Worm (Caenorhabditis elegans) whole organism, L1 larva: ENCODE data around the gene otub-1.
A peak's percentile ranks its signal among the peaks of the same experiment; 100 is the strongest.

Source experiments
- C16A3.4 ChIP-seq: fragments of 150-350 bp; optimal IDR thresholded peaks from 2 replicates; lab custom pipeline; 2014; ENCODE audit warnings: missing biosample characterization, missing genetic modification characterization
- F16B12.6 ChIP-seq: fragments of 150-350 bp; optimal IDR thresholded peaks from 2 replicates; lab custom pipeline; 2014; ENCODE audit warnings: missing biosample characterization, missing genetic modification characterization
- alr-1 ChIP-seq: fragments of 200-800 bp; sonication (Bioruptor generic); optimal IDR thresholded peaks from 2 replicates; lab custom pipeline; 2018; ENCODE audit warnings: borderline replicate concordance, mild to moderate bottlenecking, missing genetic modification characterization, missing compliant biosample characterization
- aly-2 ChIP-seq: fragments of 150-350 bp; optimal IDR thresholded peaks from 2 replicates; lab custom pipeline; 2014; ENCODE audit warnings: missing biosample characterization, missing genetic modification characterization
- blmp-1 ChIP-seq: fragments of 150-350 bp; optimal IDR thresholded peaks from 2 replicates; lab custom pipeline; 2014; ENCODE audit warnings: missing biosample characterization, missing genetic modification characterization
- ceh-8 ChIP-seq: fragments of 200-800 bp; sonication (Bioruptor generic); optimal IDR thresholded peaks from 2 replicates; lab custom pipeline; 2018; ENCODE audit warnings: mild to moderate bottlenecking, missing genetic modification characterization, moderate library complexity, missing compliant biosample characterization
- ceh-88 ChIP-seq: fragments of 200-800 bp; sonication (Bioruptor generic); IDR thresholded peaks from 2 replicates; pipeline ENCODE4 v1.3.6; 2022; ENCODE audit warnings: missing genetic modification characterization, missing compliant biosample characterization
- dpl-1 ChIP-seq, 3 experiments: fragments of 150-350 bp in 2 of 3; sonication (generic microtip) in 1 of 3; optimal IDR thresholded peaks; 2 replicates each; lab custom pipeline; 2014 to 2017; ENCODE audit warnings: missing biosample characterization in 3 of 3, missing genetic modification characterization in 3 of 3, missing genetic modification reagents in 3 of 3
- dsc-1 ChIP-seq: sonication (generic microtip); optimal IDR thresholded peaks from 2 replicates; lab custom pipeline; 2016; ENCODE audit warnings: mild to moderate bottlenecking, missing genetic modification characterization, missing compliant biosample characterization
- efl-1 ChIP-seq, 4 experiments: fragments of 150-350 bp; optimal IDR thresholded peaks in 3 of 4; peaks in 1 of 4; 1 replicate in 1 of 4; 2 replicates in 3 of 4; lab custom pipeline; 2014; ENCODE audit warnings: missing biosample characterization in 2 of 4, missing genetic modification characterization in 2 of 4, missing genetic modification reagents in 2 of 4
- elt-2 ChIP-seq: sonication (generic microtip); optimal IDR thresholded peaks from 2 replicates; lab custom pipeline; 2016; ENCODE audit warnings: missing genetic modification characterization, mild to moderate bottlenecking, inconsistent platforms, missing compliant biosample characterization, missing genetic modification reagents
- elt-3 ChIP-seq, 6 experiments: fragments of 150-350 bp in 1 of 6; sonication (generic microtip); optimal IDR thresholded peaks; 2 replicates each; lab custom pipeline; 2017 to 2018; ENCODE audit warnings: missing biosample characterization in 6 of 6, missing genetic modification characterization in 6 of 6, inconsistent platforms in 1 of 6
- ets-5 ChIP-seq: fragments of 200-800 bp; sonication (Bioruptor generic); IDR thresholded peaks from 2 replicates; pipeline ENCODE4 v1.3.6; 2022; ENCODE audit warnings: missing genetic modification characterization, missing compliant biosample characterization
- fkh-10 ChIP-seq: sonication (generic microtip); optimal IDR thresholded peaks from 2 replicates; lab custom pipeline; 2017; ENCODE audit warnings: missing biosample characterization, missing genetic modification reagents, missing genetic modification characterization
- fkh-4 ChIP-seq: sonication (generic microtip); optimal IDR thresholded peaks from 2 replicates; lab custom pipeline; 2016; ENCODE audit warnings: missing compliant biosample characterization, missing genetic modification characterization, borderline replicate concordance
- fos-1 ChIP-seq: fragments of 150-350 bp; optimal IDR thresholded peaks from 2 replicates; lab custom pipeline; 2014; ENCODE audit warnings: missing biosample characterization, missing genetic modification characterization
- grh-1 ChIP-seq: fragments of 200-800 bp; sonication (Bioruptor generic); IDR thresholded peaks from 2 replicates; pipeline ENCODE4 v1.3.6; 2022; ENCODE audit warnings: missing genetic modification reagents, missing genetic modification characterization, missing compliant biosample characterization
- hpl-2 ChIP-seq: fragments of 150-350 bp; optimal IDR thresholded peaks from 2 replicates; lab custom pipeline; 2014; ENCODE audit warnings: missing biosample characterization, missing genetic modification reagents, missing genetic modification characterization
- jun-1 ChIP-seq: fragments of 150-350 bp; optimal IDR thresholded peaks from 2 replicates; lab custom pipeline; 2014; ENCODE audit warnings: missing biosample characterization, missing genetic modification reagents, missing genetic modification characterization
- lin-13 ChIP-seq: fragments of 150-350 bp; optimal IDR thresholded peaks from 2 replicates; lab custom pipeline; 2014; ENCODE audit warnings: missing biosample characterization, missing genetic modification reagents, missing genetic modification characterization
- lin-15B ChIP-seq: fragments of 150-350 bp; sonication (generic microtip); optimal IDR thresholded peaks from 3 replicates; lab custom pipeline; 2014; ENCODE audit warnings: missing biosample characterization, missing genetic modification characterization
- lir-3 ChIP-seq: sonication (generic microtip); optimal IDR thresholded peaks from 2 replicates; lab custom pipeline; 2016; ENCODE audit warnings: mild to moderate bottlenecking, missing genetic modification characterization, moderate library complexity, missing compliant biosample characterization; ENCODE audit not compliant: poor library complexity
- mdl-1 ChIP-seq, 2 experiments: fragments of 150-350 bp; optimal IDR thresholded peaks; 2 replicates each; lab custom pipeline; 2014 to 2017; ENCODE audit warnings: missing biosample characterization in 2 of 2, missing genetic modification characterization in 2 of 2, inconsistent platforms in 1 of 2
- mef-2 ChIP-seq: fragments of 150-350 bp; optimal IDR thresholded peaks from 2 replicates; lab custom pipeline; 2014; ENCODE audit warnings: missing biosample characterization, missing genetic modification characterization
- nhr-19 ChIP-seq: fragments of 200-800 bp; sonication (Bioruptor generic); conservative IDR thresholded peaks from 2 replicates; pipeline ENCODE4 v1.3.6; 2022; ENCODE audit warnings: missing genetic modification characterization, missing compliant biosample characterization
- nhr-237 ChIP-seq: fragments of 150-350 bp; optimal IDR thresholded peaks from 2 replicates; lab custom pipeline; 2014; ENCODE audit warnings: missing biosample characterization, missing genetic modification characterization
- nhr-28 ChIP-seq: fragments of 150-350 bp; optimal IDR thresholded peaks from 2 replicates; lab custom pipeline; 2014; ENCODE audit warnings: missing biosample characterization, missing genetic modification characterization
- nhr-47 ChIP-seq: sonication (generic microtip); optimal IDR thresholded peaks from 2 replicates; lab custom pipeline; 2016; ENCODE audit warnings: mild to moderate bottlenecking, missing genetic modification characterization, moderate library complexity, missing compliant biosample characterization
- nhr-71 ChIP-seq: sonication (generic microtip); optimal IDR thresholded peaks from 2 replicates; lab custom pipeline; 2016; ENCODE audit warnings: mild to moderate bottlenecking, missing genetic modification characterization, moderate library complexity, missing compliant biosample characterization
- nhr-76 ChIP-seq: sonication (generic microtip); optimal IDR thresholded peaks from 2 replicates; lab custom pipeline; 2017; ENCODE audit warnings: missing biosample characterization, missing genetic modification characterization
- nhr-77 ChIP-seq: fragments of 150-350 bp; optimal IDR thresholded peaks from 2 replicates; lab custom pipeline; 2014; ENCODE audit warnings: missing biosample characterization, missing genetic modification characterization
- nhr-85 ChIP-seq: sonication (generic microtip); peaks from one replicate; lab custom pipeline; 2016; ENCODE audit warnings: missing genetic modification characterization, inconsistent platforms, missing compliant biosample characterization
- nhr-90 ChIP-seq: sonication (generic microtip); optimal IDR thresholded peaks from 2 replicates; lab custom pipeline; 2016; ENCODE audit warnings: mild to moderate bottlenecking, missing genetic modification characterization, missing compliant biosample characterization; ENCODE audit not compliant: poor library complexity
- rnt-1 ChIP-seq: sonication (generic microtip); optimal IDR thresholded peaks from 2 replicates; lab custom pipeline; 2016; ENCODE audit warnings: mild to moderate bottlenecking, missing genetic modification characterization, moderate library complexity, missing compliant biosample characterization
- skn-1 ChIP-seq: fragments of 150-350 bp; optimal IDR thresholded peaks from 2 replicates; lab custom pipeline; 2014; ENCODE audit warnings: missing biosample characterization, missing genetic modification characterization
- snpc-4 ChIP-seq: fragments of 150-350 bp; optimal IDR thresholded peaks from 2 replicates; lab custom pipeline; 2014; ENCODE audit warnings: missing biosample characterization, missing genetic modification characterization
- sup-37 ChIP-seq: fragments of 200-800 bp; sonication (Bioruptor generic); optimal IDR thresholded peaks from 2 replicates; lab custom pipeline; 2018; ENCODE audit warnings: mild to moderate bottlenecking, missing genetic modification characterization, missing compliant biosample characterization
- tbx-2 ChIP-seq: sonication (generic microtip); optimal IDR thresholded peaks from 2 replicates; lab custom pipeline; 2016; ENCODE audit warnings: missing genetic modification characterization, missing compliant biosample characterization
- unc-130 ChIP-seq: fragments of 150-350 bp; optimal IDR thresholded peaks from 2 replicates; lab custom pipeline; 2017; ENCODE audit warnings: missing biosample characterization, missing genetic modification characterization, inconsistent platforms
- unc-98 ChIP-seq: fragments of 200-800 bp; sonication (Bioruptor generic); IDR thresholded peaks from 2 replicates; pipeline ENCODE4 v1.3.6; 2022; ENCODE audit warnings: missing genetic modification characterization, missing compliant biosample characterization
- xbp-1 ChIP-seq: sonication (generic microtip); optimal IDR thresholded peaks from 2 replicates; lab custom pipeline; 2016; ENCODE audit warnings: missing genetic modification characterization, missing compliant biosample characterization
- zag-1 ChIP-seq: fragments of 150-350 bp; optimal IDR thresholded peaks from 2 replicates; lab custom pipeline; 2014; ENCODE audit warnings: missing biosample characterization, missing genetic modification characterization
- ztf-11 ChIP-seq, 2 experiments: sonication (generic microtip); optimal IDR thresholded peaks; 2 replicates each; lab custom pipeline; 2016 to 2017; ENCODE audit warnings: missing genetic modification characterization in 2 of 2, missing biosample characterization in 1 of 2, missing compliant biosample characterization in 1 of 2

The otub-1 gene

ce11 chrV:15059534-15059933, 6.6 kb upstream of the otub-1 start, which contains the start of the genes mcm-3 and C25D7.15 (continued):
- no peak for TF ChIP-seq unc-98 (GFP tag; lab: Robert Waterston, UW)
- no peak for TF ChIP-seq zag-1 (tag; lab: Kevin White, UChicago)
- no peak for TF ChIP-seq grh-1
- no peak for TF ChIP-seq nhr-76 (tag; lab: Kevin White, UChicago)
- TF ChIP-seq fkh-10 (GFP tag; lab: Kevin White, UChicago) = no peak
- no peak for TF ChIP-seq nhr-19 (GFP tag; lab: Robert Waterston, UW)
- TF ChIP-seq tbx-2 (tag; lab: Kevin White, UChicago) = peak; percentile 6
- peak; percentile 31 for TF ChIP-seq rnt-1 (tag; lab: Kevin White, UChicago)
- no peak for TF ChIP-seq jun-1 (tag; lab: Kevin White, UChicago)
- TF ChIP-seq alr-1 (tag; lab: Kevin White, UChicago) = no peak
- TF ChIP-seq lin-13 (GFP tag; lab: Kevin White, UChicago) = no peak
- peak; percentile 88 for TF ChIP-seq F16B12.6
- TF ChIP-seq ceh-88 (GFP tag; lab: Robert Waterston, UW) = no peak
- TF ChIP-seq mdl-1 (tag; optimal IDR thresholded peaks at IDR 0.05; lab: Kevin White, UChicago) = no peak
- peak; percentile 55 for TF ChIP-seq nhr-71 (tag; lab: Kevin White, UChicago)
- peak; percentile 25 for TF ChIP-seq nhr-47
- peak; percentile 13 for TF ChIP-seq lin-15B (tag; lab: Kevin White, UChicago)
- TF ChIP-seq fkh-4 (tag; lab: Kevin White, UChicago) = no peak
- peak; percentile 37 for TF ChIP-seq skn-1
- TF ChIP-seq hpl-2 = no peak
- TF ChIP-seq nhr-28 (tag; lab: Kevin White, UChicago) = no peak
- no peak for TF ChIP-seq nhr-77 (tag; lab: Kevin White, UChicago)
- no peak for TF ChIP-seq ceh-8 (GFP tag; lab: Kevin White, UChicago)
- no peak for TF ChIP-seq dsc-1 (tag; lab: Kevin White, UChicago)
- peak; percentile 33 for TF ChIP-seq blmp-1 (tag; lab: Kevin White, UChicago)
- TF ChIP-seq fos-1 (tag; lab: Kevin White, UChicago) = no peak
- no peak for TF ChIP-seq nhr-237 (tag; lab: Kevin White, UChicago)
- peak; percentile 38 for TF ChIP-seq nhr-85 (tag; lab: Kevin White, UChicago)
- TF ChIP-seq dpl-1 (GFP tag; optimal IDR thresholded peaks at IDR 0.05; lab: Kevin White, UChicago) = peak; percentile 82 to 89 (median 85)
- TF ChIP-seq C16A3.4 (tag; lab: Kevin White, UChicago) = peak; percentile 34
- TF ChIP-seq sup-37 = no peak
- TF ChIP-seq efl-1 (optimal IDR thresholded peaks at IDR 0.05; lab: Kevin White, UChicago) = peak; percentile 67 to 87
- TF ChIP-seq efl-1 (GFP tag; optimal IDR thresholded peaks at IDR 0.05 in 1 of 2; lab: Kevin White, UChicago) = peak; percentile 88 to 98
- no peak for TF ChIP-seq lir-3 (tag; lab: Kevin White, UChicago)
- peak; percentile 67 for TF ChIP-seq unc-130 (tag; lab: Kevin White, UChicago)
- no peak for TF ChIP-seq snpc-4 (tag; lab: Kevin White, UChicago)
- TF ChIP-seq elt-2 (tag; lab: Kevin White, UChicago) = no peak
- peak in 1 of 6 experiments; percentile 8 for TF ChIP-seq elt-3 (tag; optimal IDR thresholded peaks at IDR 0.05; lab: Kevin White, UChicago)
- TF ChIP-seq ztf-11 (tag; optimal IDR thresholded peaks at IDR 0.05; lab: Kevin White, UChicago) = no peak
- peak; percentile 41 for TF ChIP-seq nhr-90 (tag; lab: Kevin White, UChicago)
- no peak for TF ChIP-seq ets-5 (GFP tag; lab: Robert Waterston, UW)
- TF ChIP-seq xbp-1 (tag; lab: Kevin White, UChicago) = no peak
- TF ChIP-seq mef-2 (tag; lab: Kevin White, UChicago) = no peak
- no peak for TF ChIP-seq aly-2
